Worm (Caenorhabditis elegans) whole organism, late embryonic: ENCODE data around the gene clc-1.

Experiments used
- lin-11 ChIP-seq: fragments of 200-800 bp; sonication (Bioruptor generic); optimal IDR thresholded peaks from 2 replicates; lab custom pipeline; 2018; ENCODE audit warnings: mild to moderate bottlenecking, missing genetic modification characterization, missing compliant biosample characterization
- pqm-1 ChIP-seq: sonication (generic microtip); optimal IDR thresholded peaks from 2 replicates; lab custom pipeline; 2016; ENCODE audit warnings: missing genetic modification characterization, missing compliant biosample characterization

- TF ChIP-seq pqm-1, result no peak
- TF ChIP-seq lin-11 (tag; lab: Kevin White, UChicago), result no peak
These were observed 31.1 kb upstream of the clc-1 start, which contains the start of gene egl-15 for ce11 chrX:11016100-11016499.
